Worm (Caenorhabditis elegans) whole organism, early embryonic: ENCODE results near the gene rskd-1.

Experiments
- B0310.2 ChIP-seq: sonication (generic microtip); optimal IDR thresholded peaks from 2 replicates; lab custom pipeline; 2016; ENCODE audit warnings: mild to moderate bottlenecking, missing genetic modification characterization, missing compliant biosample characterization
- F13C5.2 ChIP-seq: sonication (generic microtip); optimal IDR thresholded peaks from 2 replicates; lab custom pipeline; 2017; ENCODE audit warnings: mild to moderate bottlenecking, missing genetic modification characterization, inconsistent platforms, missing compliant biosample characterization
- aly-1 ChIP-seq: sonication (generic microtip); optimal IDR thresholded peaks from 2 replicates; lab custom pipeline; 2016; ENCODE audit warnings: missing genetic modification characterization, missing compliant biosample characterization
- ama-1 ChIP-seq: fragments of 150-350 bp; optimal IDR thresholded peaks from 2 replicates; lab custom pipeline; 2014
- ceh-13 ChIP-seq: fragments of 200-800 bp; sonication (Bioruptor generic); optimal IDR thresholded peaks from 2 replicates; lab custom pipeline; 2018; ENCODE audit warnings: mild to moderate bottlenecking, missing genetic modification characterization, missing compliant biosample characterization
- ceh-36 ChIP-seq: sonication (generic microtip); optimal IDR thresholded peaks from 2 replicates; lab custom pipeline; 2016; ENCODE audit warnings: missing genetic modification characterization, inconsistent platforms, missing compliant biosample characterization
- ets-7 ChIP-seq: sonication (generic microtip); optimal IDR thresholded peaks from 2 replicates; lab custom pipeline; 2016; ENCODE audit warnings: missing genotype, missing genetic modification characterization, missing compliant biosample characterization
- flt-1 ChIP-seq: fragments of 200-800 bp; sonication (Bioruptor generic); IDR thresholded peaks from 2 replicates; pipeline ENCODE4 v1.3.6; 2022; ENCODE audit warnings: missing genetic modification characterization, missing compliant biosample characterization
- hmbx-1 ChIP-seq: sonication (generic microtip); optimal IDR thresholded peaks from 2 replicates; lab custom pipeline; 2016; ENCODE audit warnings: mild to moderate bottlenecking, missing genetic modification characterization, missing compliant biosample characterization
- hmg-4 ChIP-seq: fragments of 200-800 bp; sonication (Bioruptor generic); optimal IDR thresholded peaks from 2 replicates; lab custom pipeline; 2018; ENCODE audit warnings: mild to moderate bottlenecking, missing genetic modification characterization, missing compliant biosample characterization
- hnd-1 ChIP-seq: sonication (generic microtip); optimal IDR thresholded peaks from 2 replicates; lab custom pipeline; 2016; ENCODE audit warnings: missing genetic modification characterization, missing compliant biosample characterization
- pes-1 ChIP-seq: fragments of 200-800 bp; sonication (Bioruptor generic); IDR thresholded peaks from 2 replicates; pipeline ENCODE4 v1.3.6; 2022; ENCODE audit warnings: missing genetic modification reagents, missing genetic modification characterization, missing compliant biosample characterization
- scrt-1 ChIP-seq: fragments of 200-800 bp; sonication (Bioruptor generic); IDR thresholded peaks from 2 replicates; pipeline ENCODE4 v1.3.6; 2022; ENCODE audit warnings: missing genetic modification characterization, missing compliant biosample characterization
- sea-1 ChIP-seq: fragments of 200-800 bp; sonication (Bioruptor generic); conservative IDR thresholded peaks from 2 replicates; pipeline ENCODE4 v1.3.6; 2022; ENCODE audit warnings: missing genetic modification characterization, missing compliant biosample characterization
- tbx-11 ChIP-seq: fragments of 200-800 bp; sonication (Bioruptor generic); IDR thresholded peaks from 2 replicates; pipeline ENCODE4 v1.3.6; 2022; ENCODE audit warnings: missing genetic modification characterization, missing compliant biosample characterization
- tbx-37 ChIP-seq: fragments of 200-800 bp; sonication (Bioruptor generic); conservative IDR thresholded peaks from 2 replicates; pipeline ENCODE4 v1.3.6; 2022; ENCODE audit warnings: missing genetic modification reagents, missing genetic modification characterization, missing compliant biosample characterization
- tra-4 ChIP-seq: sonication (generic microtip); optimal IDR thresholded peaks from 2 replicates; lab custom pipeline; 2017; ENCODE audit warnings: missing genetic modification characterization, missing compliant biosample characterization

rskd-1 gene

DNA sequence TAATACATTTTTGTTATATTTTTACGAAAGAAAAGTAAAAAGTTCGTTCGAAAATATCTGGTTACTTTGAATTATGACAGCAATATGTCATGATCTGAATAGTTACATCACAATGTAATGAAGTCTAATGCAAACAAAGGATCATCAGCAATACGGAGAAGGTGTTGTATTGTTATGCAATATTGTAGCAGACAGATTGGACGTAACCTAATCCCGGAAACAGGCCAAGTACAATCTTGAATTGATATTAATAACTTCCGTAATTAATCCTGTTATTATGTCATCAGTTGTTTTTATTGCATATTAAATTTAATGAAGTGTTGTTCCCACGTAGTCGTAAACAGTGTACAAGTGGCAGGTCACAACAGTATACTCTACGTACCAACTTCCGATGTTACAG, 6.9 kb downstream of the rskd-1 start:
- peak; percentile 3 for TF ChIP-seq ceh-36 (tag; lab: Kevin White, UChicago)
- TF ChIP-seq hnd-1 (tag; lab: Kevin White, UChicago) = no peak

ce11 chrV:12276946-12277345, 11.5 kb downstream of the rskd-1 start, which contains the start of gene bnc-1:
bnc-1 (minus strand) TSS chrV:12277046.
- TF ChIP-seq scrt-1 (GFP tag; lab: Robert Waterston, UW) (no peak), aly-1 (tag; lab: Kevin White, UChicago) (no peak), hmg-4 (GFP tag; lab: Kevin White, UChicago) (no peak), B0310.2 (tag; lab: Kevin White, UChicago) (no peak), tbx-37 (GFP tag; lab: Robert Waterston, UW) (no peak), ceh-13 (GFP tag; lab: Kevin White, UChicago) (no peak), hnd-1 (tag; lab: Kevin White, UChicago) (no peak), flt-1 (GFP tag; lab: Robert Waterston, UW) (no peak), pes-1 (GFP tag; lab: Robert Waterston, UW) (no peak), hmbx-1 (tag; lab: Kevin White, UChicago) (no peak), tra-4 (tag; lab: Kevin White, UChicago) (no peak), tbx-11 (GFP tag; lab: Robert Waterston, UW) (no peak), F13C5.2 (tag; lab: Kevin White, UChicago) (no peak), sea-1 (GFP tag; lab: Robert Waterston, UW) (no peak), ceh-36 (tag; lab: Kevin White, UChicago) (no peak), ets-7 (no peak), ama-1 (lab: Kevin White, UChicago) (no peak)

DNA sequence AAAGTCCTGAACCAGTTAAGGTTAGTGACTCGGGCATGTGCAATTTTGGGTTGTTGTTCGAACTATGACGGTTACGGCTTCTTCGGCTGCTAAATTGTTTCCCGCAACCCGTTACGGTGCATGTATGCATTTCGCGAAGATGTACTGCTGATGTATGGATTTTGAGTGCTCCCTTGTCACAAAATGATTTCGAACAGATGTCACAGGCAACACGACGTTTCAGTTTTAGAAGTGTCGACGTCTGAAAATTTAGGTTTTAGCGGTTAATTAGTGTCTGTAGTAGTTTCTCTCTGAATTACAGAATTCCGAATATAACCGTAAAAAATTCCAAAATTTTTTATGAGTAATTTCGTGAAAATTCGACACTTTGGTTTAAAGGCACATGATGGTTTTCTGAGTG, 12.7 kb downstream of the rskd-1 start:
- no peak for TF ChIP-seq hnd-1 (tag; lab: Kevin White, UChicago)
- TF ChIP-seq tbx-37 (GFP tag; lab: Robert Waterston, UW) = no peak
- no peak for TF ChIP-seq pes-1 (GFP tag; lab: Robert Waterston, UW)
- no peak for TF ChIP-seq ceh-13 (GFP tag; lab: Kevin White, UChicago)
- TF ChIP-seq ama-1 (lab: Kevin White, UChicago) = no peak
- TF ChIP-seq aly-1 (tag; lab: Kevin White, UChicago) = no peak
- TF ChIP-seq F13C5.2 (tag; lab: Kevin White, UChicago) = no peak
- no peak for TF ChIP-seq hmg-4 (GFP tag; lab: Kevin White, UChicago)
- no peak for TF ChIP-seq scrt-1 (GFP tag; lab: Robert Waterston, UW)
- TF ChIP-seq ceh-36 (tag; lab: Kevin White, UChicago) = no peak
- TF ChIP-seq tra-4 (tag; lab: Kevin White, UChicago) = no peak
- TF ChIP-seq tbx-11 (GFP tag; lab: Robert Waterston, UW) = no peak
- no peak for TF ChIP-seq flt-1 (GFP tag; lab: Robert Waterston, UW)

DNA sequence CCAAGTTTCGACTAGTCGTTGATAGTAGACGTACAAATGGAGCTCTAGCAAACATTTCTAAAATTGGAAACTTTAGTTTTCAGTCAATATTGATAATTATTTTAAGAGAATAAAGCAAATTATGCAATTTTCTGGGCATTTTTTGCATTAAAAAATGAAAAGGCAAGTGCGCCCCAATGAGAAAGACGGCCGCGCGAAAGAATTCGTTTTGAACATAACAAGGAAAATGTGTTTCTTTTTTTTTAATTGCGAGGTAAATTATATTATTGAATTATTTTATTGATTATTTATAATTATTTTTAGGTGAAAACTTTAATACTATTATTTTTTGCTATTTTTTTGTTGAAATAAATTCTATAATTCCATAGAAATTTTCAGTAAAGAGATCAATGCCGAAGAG, 16.9 kb downstream of the rskd-1 start, which contains the start of the genes tsfm-1 and capg-2:
TSS of gene tsfm-1 (minus strand) at position 57 of the 400 bp plus-strand sequence.
TSS of gene capg-2 (plus strand) at position 379 of the 400 bp plus-strand sequence.
- TF ChIP-seq sea-1 (GFP tag; lab: Robert Waterston, UW) = no peak
- TF ChIP-seq ama-1 (lab: Kevin White, UChicago) = no peak
- no peak for TF ChIP-seq ceh-36 (tag; lab: Kevin White, UChicago)
- TF ChIP-seq scrt-1 (GFP tag; lab: Robert Waterston, UW) = no peak
- TF ChIP-seq tra-4 (tag; lab: Kevin White, UChicago) = no peak
- no peak for TF ChIP-seq ceh-13 (GFP tag; lab: Kevin White, UChicago)
- no peak for TF ChIP-seq aly-1 (tag; lab: Kevin White, UChicago)
- no peak for TF ChIP-seq tbx-37 (GFP tag; lab: Robert Waterston, UW)
- TF ChIP-seq B0310.2 (tag; lab: Kevin White, UChicago) = no peak
- no peak for TF ChIP-seq tbx-11 (GFP tag; lab: Robert Waterston, UW)
- no peak for TF ChIP-seq pes-1 (GFP tag; lab: Robert Waterston, UW)

DNA sequence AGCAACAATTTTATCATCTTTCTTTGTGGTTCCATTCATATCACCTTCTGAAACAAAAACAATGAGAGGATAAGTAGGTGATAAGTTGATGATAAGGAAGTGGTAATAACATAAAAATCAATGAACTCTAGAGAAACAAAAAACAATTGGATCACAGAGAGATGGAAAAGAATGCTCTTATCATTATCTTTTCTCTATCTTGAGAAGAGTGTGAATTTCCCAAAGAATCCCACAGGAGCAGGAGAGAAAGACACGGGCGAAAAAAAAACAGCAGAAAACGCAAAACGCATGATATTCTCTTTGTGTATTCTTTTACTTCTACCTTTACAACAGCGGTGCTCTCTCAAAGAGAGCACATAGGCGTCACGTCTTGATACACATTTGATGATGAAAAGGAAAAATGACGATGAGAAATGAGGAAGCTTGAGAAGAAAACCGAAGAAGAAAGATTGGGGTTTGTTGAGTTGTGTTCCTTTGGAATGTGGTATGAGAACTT, 19.1 kb downstream of the rskd-1 start, which contains the start of gene twk-24:
TSS of gene twk-24 (minus strand) at position 51 of the 496 bp plus-strand sequence.
- TF ChIP-seq hnd-1 (tag; lab: Kevin White, UChicago) (no peak), sea-1 (GFP tag; lab: Robert Waterston, UW) (no peak), ceh-36 (tag; lab: Kevin White, UChicago) (no peak), hmg-4 (GFP tag; lab: Kevin White, UChicago) (no peak), tra-4 (tag; lab: Kevin White, UChicago) (no peak), ets-7 (no peak), tbx-37 (GFP tag; lab: Robert Waterston, UW) (no peak), B0310.2 (tag; lab: Kevin White, UChicago) (no peak), pes-1 (GFP tag; lab: Robert Waterston, UW) (no peak), tbx-11 (GFP tag; lab: Robert Waterston, UW) (no peak), flt-1 (GFP tag; lab: Robert Waterston, UW) (no peak), ceh-13 (GFP tag; lab: Kevin White, UChicago) (no peak), hmbx-1 (tag; lab: Kevin White, UChicago) (no peak), scrt-1 (GFP tag; lab: Robert Waterston, UW) (no peak), aly-1 (tag; lab: Kevin White, UChicago) (no peak), ama-1 (lab: Kevin White, UChicago) (no peak), F13C5.2 (tag; lab: Kevin White, UChicago) (no peak)

DNA sequence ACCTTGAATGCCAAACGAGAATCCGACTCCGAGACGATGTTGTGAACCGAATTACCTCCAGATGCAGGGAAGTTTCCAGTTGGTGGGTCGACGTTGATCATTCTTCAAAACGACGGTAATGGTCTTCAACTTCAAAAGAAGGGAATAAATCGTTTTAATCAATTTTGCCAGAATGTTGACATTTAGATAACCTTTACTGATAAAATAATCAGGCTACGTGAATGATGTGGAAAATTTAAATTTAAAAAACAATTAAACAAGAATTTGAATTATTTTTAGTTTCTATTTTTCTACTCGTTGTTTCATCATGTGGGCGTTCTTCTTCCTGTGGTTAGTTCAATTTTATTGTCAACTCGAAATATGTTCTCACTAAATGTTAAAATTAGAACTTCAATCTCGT, 24.7 kb downstream of the rskd-1 start, which contains the start of gene ssp-35:
TSS of gene ssp-35 (minus strand) at position 101 of the 400 bp plus-strand sequence.
- TF ChIP-seq B0310.2 (tag; lab: Kevin White, UChicago) (no peak), hmbx-1 (tag; lab: Kevin White, UChicago) (no peak), F13C5.2 (tag; lab: Kevin White, UChicago) (no peak), hnd-1 (tag; lab: Kevin White, UChicago) (no peak), sea-1 (GFP tag; lab: Robert Waterston, UW) (no peak), pes-1 (GFP tag; lab: Robert Waterston, UW) (no peak), aly-1 (tag; lab: Kevin White, UChicago) (no peak)
